Worm (Caenorhabditis elegans) whole organism, L4 larva: ENCODE measurements around the gene B0304.2.

Source experiments
- aly-2 ChIP-seq: sonication (generic microtip); optimal IDR thresholded peaks from 2 replicates; lab custom pipeline; 2018; ENCODE audit warnings: missing biosample characterization, missing genetic modification characterization
- egl-27 ChIP-seq: sonication (generic microtip); optimal IDR thresholded peaks from 3 replicates; lab custom pipeline; 2017; ENCODE audit warnings: missing biosample characterization, missing genetic modification reagents, missing genetic modification characterization
- lsy-2 ChIP-seq, 2 experiments: fragments of 150-350 bp in 1 of 2; sonication (generic microtip) in 1 of 2; optimal IDR thresholded peaks; 2 replicates each; lab custom pipeline; 2014 to 2017; ENCODE audit warnings: missing biosample characterization in 2 of 2, missing genetic modification characterization in 2 of 2
- nhr-10 ChIP-seq: fragments of 150-350 bp; optimal IDR thresholded peaks from 2 replicates; lab custom pipeline; 2014; ENCODE audit warnings: missing biosample characterization, missing genetic modification characterization
- sdz-12 ChIP-seq: fragments of 200-800 bp; sonication (Bioruptor generic); optimal IDR thresholded peaks from 2 replicates; lab custom pipeline; 2018; ENCODE audit warnings: mild to moderate bottlenecking, missing genetic modification characterization, missing compliant biosample characterization

ce11 chrII:4478303-4478702, 45.1 kb upstream of the B0304.2 start, which contains the start of gene T05C1.1:
- TF ChIP-seq aly-2 (tag; lab: Kevin White, UChicago) (no peak), sdz-12 (GFP tag; lab: Kevin White, UChicago) (no peak), lsy-2 (tag; optimal IDR thresholded peaks at IDR 0.05; lab: Kevin White, UChicago) (no peak), egl-27 (tag; lab: Kevin White, UChicago) (no peak), nhr-10 (tag; lab: Kevin White, UChicago) (no peak)
